Worm (Caenorhabditis elegans) whole organism, L2 larva: Measurements from ENCODE around the gene skr-15.

Source experiments
- F13H6.1 ChIP-seq: sonication (generic microtip); optimal IDR thresholded peaks from 2 replicates; lab custom pipeline; 2016; ENCODE audit warnings: missing genetic modification characterization, missing compliant biosample characterization
- R02D3.7 ChIP-seq: fragments of 150-350 bp; optimal IDR thresholded peaks from 2 replicates; lab custom pipeline; 2014; ENCODE audit warnings: missing biosample characterization, missing genetic modification characterization
- lsy-2 ChIP-seq, 2 experiments: fragments of 150-350 bp in 1 of 2; sonication (generic microtip) in 1 of 2; optimal IDR thresholded peaks; 2 replicates each; lab custom pipeline; 2014 to 2017; ENCODE audit warnings: missing biosample characterization in 2 of 2, missing genetic modification characterization in 2 of 2
- nhr-237 ChIP-seq: fragments of 150-350 bp; optimal IDR thresholded peaks from 2 replicates; lab custom pipeline; 2014; ENCODE audit warnings: missing biosample characterization, missing genetic modification characterization
- snpc-4 ChIP-seq: fragments of 150-350 bp; optimal IDR thresholded peaks from 2 replicates; lab custom pipeline; 2014; ENCODE audit warnings: missing biosample characterization, missing genetic modification characterization

ce11 chrII:3843305-3843704 lies 19.4 kb downstream of the skr-15 start, which contains the start of the genes C17A2.7 and C17A2.3:
- TF ChIP-seq R02D3.7 (tag; lab: Kevin White, UChicago) (no peak), nhr-237 (tag; lab: Kevin White, UChicago) (no peak), lsy-2 (tag; optimal IDR thresholded peaks at IDR 0.05; lab: Kevin White, UChicago) (no peak), F13H6.1 (no peak), snpc-4 (tag; lab: Kevin White, UChicago) (no peak)
